Worm (Caenorhabditis elegans): ENCODE measurements around the gene C55C3.8.

- TF ChIP-seq elt-3 (tag; optimal IDR thresholded peaks at IDR 0.05), result no peak
- no peak for TF ChIP-seq ztf-11 (tag; optimal IDR thresholded peaks at IDR 0.05)
- TF ChIP-seq sptf-1 (tag; optimal IDR thresholded peaks at IDR 0.05), result no peak
- TF ChIP-seq nhr-76 (tag; optimal IDR thresholded peaks at IDR 0.05), result no peak
- no peak for TF ChIP-seq ceh-43 (GFP tag; optimal IDR thresholded peaks at IDR 0.05)
- no peak for TF ChIP-seq nhr-237 (tag; optimal IDR thresholded peaks at IDR 0.05)
- TF ChIP-seq unc-62 (GFP tag; optimal IDR thresholded peaks at IDR 0.05), result no peak
- no peak for TF ChIP-seq blmp-1 (tag; optimal IDR thresholded peaks at IDR 0.05)
- TF ChIP-seq nhr-28 (tag; optimal IDR thresholded peaks at IDR 0.05), result no peak
- no peak for TF ChIP-seq lsy-2 (tag; optimal IDR thresholded peaks at IDR 0.05)
- no peak for TF ChIP-seq tbx-8 (GFP tag; optimal IDR thresholded peaks at IDR 0.05)
Observed at ce11 chrIV:5703443-5703842, 12.6 kb downstream of the C55C3.8 start, which contains the start of the genes C55C3.73 and perm-5.
